Worm (Caenorhabditis elegans) whole organism, young adult: ENCODE data around the gene F10E7.6.

ENCODE experiments used
- B0261.1 ChIP-seq: sonication (generic microtip); optimal IDR thresholded peaks from 2 replicates; lab custom pipeline; 2016; ENCODE audit warnings: mild to moderate bottlenecking, missing genetic modification characterization, moderate library complexity, missing compliant biosample characterization
- F52B5.7 ChIP-seq: sonication (generic microtip); optimal IDR thresholded peaks from 2 replicates; lab custom pipeline; 2016; ENCODE audit warnings: mild to moderate bottlenecking, missing genetic modification characterization, missing compliant biosample characterization
- Y67H2A.10 ChIP-seq: fragments of 200-800 bp; sonication (Bioruptor generic); conservative IDR thresholded peaks from 2 replicates; pipeline ENCODE4 v1.3.6; 2022; ENCODE audit warnings: missing genetic modification reagents, missing genetic modification characterization, missing compliant biosample characterization
- ama-1 ChIP-seq, 3 experiments: fragments of 150-350 bp in 1 of 3; sonication (generic microtip) in 2 of 3; optimal IDR thresholded peaks; 2 replicates each; lab custom pipeline; 2014 to 2018; ENCODE audit warnings: missing biosample characterization in 2 of 3, missing genetic modification characterization in 2 of 3, missing genetic modification reagents in 2 of 3
- atf-7 ChIP-seq: sonication (generic microtip); optimal IDR thresholded peaks from 2 replicates; lab custom pipeline; 2017; ENCODE audit warnings: mild to moderate bottlenecking, missing genetic modification characterization, missing compliant biosample characterization
- die-1 ChIP-seq: sonication (generic microtip); optimal IDR thresholded peaks from 2 replicates; lab custom pipeline; 2016; ENCODE audit warnings: missing genotype, mild to moderate bottlenecking, missing genetic modification characterization, missing compliant biosample characterization
- hlh-26 ChIP-seq: fragments of 200-800 bp; sonication (Bioruptor generic); conservative IDR thresholded peaks from 2 replicates; pipeline ENCODE4 v1.3.6; 2022; ENCODE audit warnings: missing genetic modification reagents, missing genetic modification characterization, missing compliant biosample characterization
- madf-8 ChIP-seq: fragments of 200-800 bp; sonication (Bioruptor generic); conservative IDR thresholded peaks from 2 replicates; pipeline ENCODE4 v1.3.6; 2022; ENCODE audit warnings: missing genetic modification reagents, missing genetic modification characterization, missing compliant biosample characterization
- tbp1 ChIP-seq: fragments of 200-800 bp; sonication (Bioruptor generic); optimal IDR thresholded peaks from 2 replicates; lab custom pipeline; 2018; ENCODE audit warnings: mild to moderate bottlenecking, missing genetic modification characterization, missing compliant biosample characterization
- unc-62 ChIP-seq: fragments of 150-350 bp; optimal IDR thresholded peaks from 2 replicates; lab custom pipeline; 2014; ENCODE audit warnings: missing biosample characterization, missing genetic modification reagents, missing genetic modification characterization

- no peak for TF ChIP-seq Y67H2A.10
- TF ChIP-seq tbp1 (GFP tag; lab: Kevin White, UChicago), result no peak
- no peak for TF ChIP-seq F52B5.7 (tag; lab: Kevin White, UChicago)
- TF ChIP-seq madf-8, result peak; percentile 81
- no peak for TF ChIP-seq hlh-26 (GFP tag; lab: Robert Waterston, UW)
- no peak for TF ChIP-seq ama-1 (optimal IDR thresholded peaks at IDR 0.05; lab: Kevin White, UChicago)
- no peak for TF ChIP-seq ama-1 (GFP tag; optimal IDR thresholded peaks at IDR 0.05; lab: Kevin White, UChicago)
- no peak for TF ChIP-seq B0261.1 (tag; lab: Kevin White, UChicago)
- no peak for TF ChIP-seq unc-62 (GFP tag; lab: Kevin White, UChicago)
- no peak for TF ChIP-seq atf-7 (tag; lab: Kevin White, UChicago)
- no peak for TF ChIP-seq die-1 (tag; lab: Kevin White, UChicago)
Measured at ce11 chrII:7131871-7132693, 19.2 kb downstream of the F10E7.6 start, which contains the start of the genes T07F8.4 and gld-3.
